Fruit fly (Drosophila melanogaster): ENCODE results near the gene bbx.

The bbx gene

dm6 chrX:21367363-21368072 is 4.7 kb downstream of the bbx start (continued):
- peak; percentile 71 for TF ChIP-seq Dip2 (GFP tag; IDR thresholded peaks at IDR 0.05)
- peak; percentile 94 for TF ChIP-seq NFAT (GFP tag; IDR thresholded peaks at IDR 0.05)
- no peak for TF ChIP-seq Dfd (GFP tag; optimal IDR thresholded peaks at IDR 0.05)
- peak; percentile 96 for TF ChIP-seq Vsx1 (GFP tag; optimal IDR thresholded peaks at IDR 0.05)
- TF ChIP-seq ato (GFP tag; IDR thresholded peaks at IDR 0.05; ENCODE audit: partially characterized antibody) = no peak
- peak; percentile 99 for TF ChIP-seq CG7839 (tag; optimal IDR thresholded peaks at IDR 0.05)
- TF ChIP-seq fd64A (GFP tag; optimal IDR thresholded peaks at IDR 0.05) = peak; percentile 96
- TF ChIP-seq Bgb (GFP tag; IDR thresholded peaks at IDR 0.05; ENCODE audit: partially characterized antibody) = no peak
- TF ChIP-seq CG12299 (tag; optimal IDR thresholded peaks at IDR 0.05) = peak; percentile 97
- TF ChIP-seq CG14667 (GFP tag; IDR thresholded peaks at IDR 0.05) = peak; percentile 92
- peak; percentile 97 for TF ChIP-seq sob (GFP tag; IDR thresholded peaks at IDR 0.05)
- TF ChIP-seq CG12391 (tag; optimal IDR thresholded peaks at IDR 0.05) = peak; percentile 98
- peak; percentile 95 for TF ChIP-seq Optix (GFP tag; IDR thresholded peaks at IDR 0.05)
- peak; percentile 95 for TF ChIP-seq corto (GFP tag; optimal IDR thresholded peaks at IDR 0.05)
- peak; percentile 95 for TF ChIP-seq CG4404 (GFP tag; IDR thresholded peaks at IDR 0.05)
- TF ChIP-seq esg (GFP tag; conservative IDR thresholded peaks at IDR 0.05) = peak; percentile 95
- TF ChIP-seq CG4854 (GFP tag; optimal IDR thresholded peaks at IDR 0.05) = peak; percentile 94
- TF ChIP-seq lilli (GFP tag; optimal IDR thresholded peaks at IDR 0.05) = peak; percentile 98
- no peak for TF ChIP-seq Sin3A (optimal IDR thresholded peaks at IDR 0.05)
- TF ChIP-seq CG13287 (GFP tag; IDR thresholded peaks at IDR 0.05; ENCODE audit: partially characterized antibody) = no peak
- peak; percentile 97 for TF ChIP-seq CG1529 (GFP tag; optimal IDR thresholded peaks at IDR 0.05)
- peak; percentile 92 for TF ChIP-seq Ravus (GFP tag; IDR thresholded peaks at IDR 0.05)
- peak; percentile 97 for TF ChIP-seq phol (tag; optimal IDR thresholded peaks at IDR 0.05)
- peak; percentile 5 for TF ChIP-seq CG7745 (tag; optimal IDR thresholded peaks at IDR 0.05)
- TF ChIP-seq CG6272 (GFP tag; IDR thresholded peaks at IDR 0.05) = peak; percentile 93
- peak; percentile 71 for TF ChIP-seq ab (GFP tag; optimal IDR thresholded peaks at IDR 0.05)
- peak; percentile 97 for TF ChIP-seq mirr (GFP tag; optimal IDR thresholded peaks at IDR 0.05)
- TF ChIP-seq klu (GFP tag; IDR thresholded peaks at IDR 0.05) = peak; percentile 94
- peak; percentile 90 for TF ChIP-seq CG18011 (GFP tag; optimal IDR thresholded peaks at IDR 0.05)
- peak; percentile 98 for TF ChIP-seq gcm (GFP tag; optimal IDR thresholded peaks at IDR 0.05)
- peak; percentile 96 for TF ChIP-seq CG7786 (GFP tag; optimal IDR thresholded peaks at IDR 0.05)
- TF ChIP-seq CG12104 (GFP tag; optimal IDR thresholded peaks at IDR 0.05) = peak; percentile 99
- TF ChIP-seq CG9437 (GFP tag; optimal IDR thresholded peaks at IDR 0.05) = peak; percentile 93
- TF ChIP-seq Oli (tag; optimal IDR thresholded peaks at IDR 0.05) = peak; percentile 99
- no peak for TF ChIP-seq CG42726 (GFP tag; IDR thresholded peaks at IDR 0.05; ENCODE audit: partially characterized antibody)
- TF ChIP-seq da (GFP tag; optimal IDR thresholded peaks at IDR 0.05) = peak; percentile 81
- TF ChIP-seq CG14441 (GFP tag; IDR thresholded peaks at IDR 0.05) = peak; percentile 95
- peak; percentile 26 for TF ChIP-seq BEAF-32 (GFP tag; optimal IDR thresholded peaks at IDR 0.05)
- TF ChIP-seq Adf1 (GFP tag; IDR thresholded peaks at IDR 0.05) = peak; percentile 97
- peak; percentile 93 for TF ChIP-seq CHES-1-like (GFP tag; optimal IDR thresholded peaks at IDR 0.05)
- peak; percentile 95 for TF ChIP-seq D19A (tag; optimal IDR thresholded peaks at IDR 0.05)
- TF ChIP-seq sqz (GFP tag; optimal IDR thresholded peaks at IDR 0.05) = peak; percentile 94
- peak; percentile 95 for TF ChIP-seq bab2 (GFP tag; optimal IDR thresholded peaks at IDR 0.05)
- peak; percentile 92 for TF ChIP-seq CG8765 (GFP tag; IDR thresholded peaks at IDR 0.05)
- TF ChIP-seq sug (tag; optimal IDR thresholded peaks at IDR 0.05) = peak; percentile 97
- TF ChIP-seq CG12219 (GFP tag; optimal IDR thresholded peaks at IDR 0.05) = peak; percentile 97
- TF ChIP-seq CG4282 (GFP tag; optimal IDR thresholded peaks at IDR 0.05) = peak; percentile 90
- TF ChIP-seq sim (GFP tag; IDR thresholded peaks at IDR 0.05) = peak; percentile 90
- peak; percentile 98 for TF ChIP-seq Abd-B (GFP tag; optimal IDR thresholded peaks at IDR 0.05)
- TF ChIP-seq Kr (GFP tag; optimal IDR thresholded peaks at IDR 0.05) = no peak

Data from whole organism, embryonic.